Worm (Caenorhabditis elegans) whole organism, young adult: Measurements from ENCODE around the gene ets-10.
A peak's percentile ranks its signal among the peaks of the same experiment; 100 is the strongest.

Experiments used
- F33H1.4 ChIP-seq: fragments of 200-800 bp; sonication (Bioruptor generic); IDR thresholded peaks from 2 replicates; pipeline ENCODE4 v1.3.6; 2022; ENCODE audit warnings: missing genetic modification reagents, missing genetic modification characterization, missing compliant biosample characterization
- F52B5.7 ChIP-seq: sonication (generic microtip); optimal IDR thresholded peaks from 2 replicates; lab custom pipeline; 2016; ENCODE audit warnings: mild to moderate bottlenecking, missing genetic modification characterization, missing compliant biosample characterization
- F57A8.1 ChIP-seq: fragments of 200-800 bp; sonication (Bioruptor generic); optimal IDR thresholded peaks from 2 replicates; lab custom pipeline; 2018; ENCODE audit warnings: mild to moderate bottlenecking, missing genetic modification characterization, moderate library complexity, missing compliant biosample characterization
- K11D2.4 ChIP-seq: fragments of 200-800 bp; sonication (Bioruptor generic); IDR thresholded peaks from 2 replicates; pipeline ENCODE4 v1.3.6; 2022; ENCODE audit warnings: missing genetic modification reagents, missing genetic modification characterization, missing compliant biosample characterization
- K12H6.12 ChIP-seq: fragments of 200-800 bp; sonication (Bioruptor generic); optimal IDR thresholded peaks from 2 replicates; lab custom pipeline; 2018; ENCODE audit warnings: mild to moderate bottlenecking, missing genetic modification characterization, missing compliant biosample characterization
- Y53F4B.3 ChIP-seq: fragments of 200-800 bp; sonication (Bioruptor generic); IDR thresholded peaks from 2 replicates; pipeline ENCODE4 v1.3.6; 2022; ENCODE audit warnings: missing genetic modification reagents, missing genetic modification characterization, missing compliant biosample characterization
- Y56A3A.18 ChIP-seq: fragments of 200-800 bp; sonication (Bioruptor generic); IDR thresholded peaks from 2 replicates; pipeline ENCODE4 v1.3.6; 2022; ENCODE audit warnings: missing genetic modification reagents, missing genetic modification characterization, missing compliant biosample characterization
- attf-5 ChIP-seq: fragments of 200-800 bp; sonication (Bioruptor generic); optimal IDR thresholded peaks from 2 replicates; lab custom pipeline; 2018; ENCODE audit warnings: mild to moderate bottlenecking, missing genetic modification characterization, missing compliant biosample characterization
- attf-6 ChIP-seq: fragments of 200-800 bp; sonication (Bioruptor generic); IDR thresholded peaks from 2 replicates; pipeline ENCODE4 v1.3.6; 2022; ENCODE audit warnings: missing genetic modification reagents, missing genetic modification characterization, missing compliant biosample characterization
- cebp-1 ChIP-seq, 2 experiments: fragments of 200-800 bp in 1 of 2; sonication (Bioruptor generic) in 1 of 2; sonication (generic microtip) in 1 of 2; IDR thresholded peaks in 1 of 2; optimal IDR thresholded peaks in 1 of 2; 2 replicates each; pipeline versions ENCODE4 v1.3.6 to Lab custom; 2017 to 2022; ENCODE audit warnings: missing compliant biosample characterization in 2 of 2, missing genetic modification characterization in 2 of 2, mild to moderate bottlenecking in 1 of 2, missing genetic modification reagents in 1 of 2, moderate library complexity in 1 of 2
- cebp-2 ChIP-seq: fragments of 200-800 bp; sonication (Bioruptor generic); IDR thresholded peaks from 2 replicates; pipeline ENCODE4 v1.3.6; 2022; ENCODE audit warnings: missing genetic modification characterization, missing compliant biosample characterization
- ceh-100 ChIP-seq: fragments of 200-800 bp; sonication (Bioruptor generic); IDR thresholded peaks from 2 replicates; pipeline ENCODE4 v1.3.6; 2022; ENCODE audit warnings: missing genetic modification reagents, missing genetic modification characterization, missing compliant biosample characterization
- ceh-27 ChIP-seq: fragments of 200-800 bp; sonication (Bioruptor generic); optimal IDR thresholded peaks from 2 replicates; lab custom pipeline; 2018; ENCODE audit warnings: mild to moderate bottlenecking, missing genetic modification characterization, moderate library complexity, missing compliant biosample characterization
- ceh-58 ChIP-seq: fragments of 200-800 bp; sonication (Bioruptor generic); IDR thresholded peaks from 2 replicates; pipeline ENCODE4 v1.3.6; 2022; ENCODE audit warnings: missing genetic modification characterization, missing compliant biosample characterization
- ceh-91 ChIP-seq: fragments of 200-800 bp; sonication (Bioruptor generic); IDR thresholded peaks from 2 replicates; pipeline ENCODE4 v1.3.6; 2022; ENCODE audit warnings: missing genetic modification reagents, missing genetic modification characterization, missing compliant biosample characterization
- dox-1 ChIP-seq: fragments of 200-800 bp; sonication (Bioruptor generic); IDR thresholded peaks from 2 replicates; pipeline ENCODE4 v1.3.6; 2022; ENCODE audit warnings: missing genetic modification reagents, missing genetic modification characterization, missing compliant biosample characterization
- efl-1 ChIP-seq: fragments of 150-350 bp; optimal IDR thresholded peaks from 2 replicates; lab custom pipeline; 2014; ENCODE audit warnings: missing biosample characterization, missing genetic modification reagents, missing genetic modification characterization
- egl-44 ChIP-seq: fragments of 200-800 bp; sonication (Bioruptor generic); IDR thresholded peaks from 2 replicates; pipeline ENCODE4 v1.3.6; 2022; ENCODE audit warnings: missing genetic modification reagents, missing genetic modification characterization, missing compliant biosample characterization
- egrh-3 ChIP-seq: fragments of 200-800 bp; sonication (Bioruptor generic); IDR thresholded peaks from 2 replicates; pipeline ENCODE4 v1.3.6; 2022; ENCODE audit warnings: missing genetic modification reagents, missing genetic modification characterization, missing compliant biosample characterization
- ekl-4 ChIP-seq: fragments of 200-800 bp; sonication (Bioruptor generic); IDR thresholded peaks from 2 replicates; pipeline ENCODE4 v1.3.6; 2022; ENCODE audit warnings: missing genetic modification reagents, missing genetic modification characterization, missing compliant biosample characterization
- fkh-3 ChIP-seq: sonication (generic microtip); optimal IDR thresholded peaks from 2 replicates; lab custom pipeline; 2016; ENCODE audit warnings: mild to moderate bottlenecking, missing genetic modification characterization, missing compliant biosample characterization
- let-526 ChIP-seq: fragments of 200-800 bp; sonication (Bioruptor generic); IDR thresholded peaks from 2 replicates; pipeline ENCODE4 v1.3.6; 2022; ENCODE audit warnings: missing genetic modification reagents, missing genetic modification characterization, missing compliant biosample characterization
- mcd-1 ChIP-seq: fragments of 200-800 bp; sonication (Bioruptor generic); IDR thresholded peaks from 2 replicates; pipeline ENCODE4 v1.3.6; 2022; ENCODE audit warnings: missing genetic modification reagents, missing genetic modification characterization, missing compliant biosample characterization
- mes-4 ChIP-seq: sonication (generic microtip); optimal IDR thresholded peaks from 2 replicates; lab custom pipeline; 2016; ENCODE audit warnings: missing genotype, missing genetic modification characterization, missing compliant biosample characterization
- nfya-2 ChIP-seq: fragments of 200-800 bp; sonication (Bioruptor generic); IDR thresholded peaks from 2 replicates; pipeline ENCODE4 v1.3.6; 2022; ENCODE audit warnings: missing genetic modification reagents, missing genetic modification characterization, missing compliant biosample characterization
- nhr-27 ChIP-seq: fragments of 200-800 bp; sonication (Bioruptor generic); optimal IDR thresholded peaks from 2 replicates; lab custom pipeline; 2018; ENCODE audit warnings: mild to moderate bottlenecking, missing genetic modification characterization, moderate library complexity, missing compliant biosample characterization
- nhr-80 ChIP-seq: sonication (generic microtip); optimal IDR thresholded peaks from 2 replicates; lab custom pipeline; 2016; ENCODE audit warnings: missing genetic modification characterization, missing compliant biosample characterization
- nhr-90 ChIP-seq: sonication (generic microtip); optimal IDR thresholded peaks from 2 replicates; lab custom pipeline; 2016; ENCODE audit warnings: missing genotype, mild to moderate bottlenecking, missing genetic modification characterization, missing compliant biosample characterization
- pbrm-1 ChIP-seq: fragments of 200-800 bp; sonication (Bioruptor generic); IDR thresholded peaks from 2 replicates; pipeline ENCODE4 v1.3.6; 2022; ENCODE audit warnings: missing genetic modification reagents, missing genetic modification characterization, missing compliant biosample characterization
- rpc-1 ChIP-seq, 2 experiments: fragments of 150-350 bp in 1 of 2; sonication (generic microtip) in 1 of 2; optimal IDR thresholded peaks; 2 replicates each; lab custom pipeline; 2014 to 2018; ENCODE audit warnings: missing biosample characterization in 1 of 2, missing genetic modification characterization in 1 of 2, missing genetic modification reagents in 1 of 2, missing genotype in 1 of 2
- tbp1 ChIP-seq: fragments of 200-800 bp; sonication (Bioruptor generic); optimal IDR thresholded peaks from 2 replicates; lab custom pipeline; 2018; ENCODE audit warnings: mild to moderate bottlenecking, missing genetic modification characterization, missing compliant biosample characterization
- tlf-1 ChIP-seq: fragments of 200-800 bp; sonication (Bioruptor generic); optimal IDR thresholded peaks from 2 replicates; lab custom pipeline; 2018; ENCODE audit warnings: mild to moderate bottlenecking, missing genetic modification characterization, missing compliant biosample characterization
- ztf-25 ChIP-seq: fragments of 200-800 bp; sonication (Bioruptor generic); IDR thresholded peaks from 2 replicates; pipeline ENCODE4 v1.3.6; 2022; ENCODE audit warnings: missing genetic modification reagents, missing genetic modification characterization, missing compliant biosample characterization
- ztf-28 ChIP-seq: fragments of 200-800 bp; sonication (Bioruptor generic); IDR thresholded peaks from 2 replicates; pipeline ENCODE4 v1.3.6; 2022; ENCODE audit warnings: missing genetic modification reagents, missing genetic modification characterization, missing compliant biosample characterization
- ztf-6 ChIP-seq: fragments of 200-800 bp; sonication (Bioruptor generic); IDR thresholded peaks from 2 replicates; pipeline ENCODE4 v1.3.6; 2022; ENCODE audit warnings: missing genetic modification reagents, missing genetic modification characterization, missing compliant biosample characterization

ets-10 gene

ce11 chrX:4289805-4290204, 5.8 kb downstream of the ets-10 start:
- TF ChIP-seq nhr-90 (tag; lab: Kevin White, UChicago) (no peak), Y56A3A.18 (GFP tag; lab: Robert Waterston, UW) (no peak), egrh-3 (no peak), let-526 (GFP tag; lab: Robert Waterston, UW) (no peak), nfya-2 (no peak), attf-5 (GFP tag; lab: Kevin White, UChicago) (no peak), F33H1.4 (GFP tag; lab: Robert Waterston, UW) (no peak), mcd-1 (GFP tag; lab: Robert Waterston, UW) (no peak), dox-1 (no peak), ztf-6 (GFP tag; lab: Robert Waterston, UW) (no peak), ekl-4 (GFP tag; lab: Robert Waterston, UW) (no peak), attf-6 (GFP tag; lab: Robert Waterston, UW) (no peak), nhr-27 (tag; lab: Kevin White, UChicago) (no peak), K11D2.4 (GFP tag; lab: Robert Waterston, UW) (no peak), fkh-3 (tag; lab: Kevin White, UChicago) (no peak), tbp1 (GFP tag; lab: Kevin White, UChicago) (no peak), Y53F4B.3 (GFP tag; lab: Robert Waterston, UW) (no peak), F52B5.7 (tag; lab: Kevin White, UChicago) (no peak), nhr-80 (tag; lab: Kevin White, UChicago) (no peak), ceh-58 (GFP tag; lab: Robert Waterston, UW) (no peak)

ce11 chrX:4294957-4295356, 11.0 kb downstream of the ets-10 start:
- TF ChIP-seq fkh-3 (tag; lab: Kevin White, UChicago) (no peak), cebp-2 (GFP tag; lab: Robert Waterston, UW) (no peak), egrh-3 (peak; percentile 31; the same call in 1 of the 2 replicates), tlf-1 (GFP tag; lab: Kevin White, UChicago) (no peak), nhr-90 (tag; lab: Kevin White, UChicago) (no peak), pbrm-1 (GFP tag; lab: Robert Waterston, UW) (no peak), cebp-1 (GFP tag; IDR thresholded peaks at IDR 0.05; lab: Robert Waterston, UW) (peak; percentile 38; the same call in 1 of the 2 replicates), cebp-1 (tag; optimal IDR thresholded peaks at IDR 0.05; lab: Kevin White, UChicago) (peak; percentile 84), K12H6.12 (tag; lab: Kevin White, UChicago) (no peak), nhr-80 (tag; lab: Kevin White, UChicago) (peak; percentile 26)

- TF ChIP-seq rpc-1 (optimal IDR thresholded peaks at IDR 0.05; lab: Kevin White, UChicago) (no peak), rpc-1 (tag; optimal IDR thresholded peaks at IDR 0.05; lab: Kevin White, UChicago) (no peak), ztf-25 (GFP tag; lab: Robert Waterston, UW) (no peak), ceh-100 (GFP tag; lab: Robert Waterston, UW) (no peak), efl-1 (GFP tag; lab: Kevin White, UChicago) (no peak), mes-4 (tag; lab: Kevin White, UChicago) (no peak), F33H1.4 (GFP tag; lab: Robert Waterston, UW) (no peak)
These were observed 11.9 kb downstream of the ets-10 start for ce11 chrX:4295917-4296316.

- TF ChIP-seq ceh-27 (GFP tag; lab: Kevin White, UChicago): peak; percentile 40
- no peak for TF ChIP-seq egl-44 (GFP tag; lab: Robert Waterston, UW)
- no peak for TF ChIP-seq ztf-28
- no peak for TF ChIP-seq F57A8.1 (GFP tag; lab: Kevin White, UChicago)
- no peak for TF ChIP-seq ceh-91 (GFP tag; lab: Robert Waterston, UW)
These were observed 13.5 kb downstream of the ets-10 start, which contains the start of gene paf-2 for ce11 chrX:4297452-4297851. Gene paf-2, minus strand, starts transcription at chrX:4297741.
